Fruit fly (Drosophila melanogaster) S2 (cell line): Measurements from ENCODE around the gene Tnpo.

Source experiments
- CG8478 ChIP-seq: fragments of >200 bp; optimal IDR thresholded peaks from 2 replicates; lab custom pipeline; 2018
- CTCF ChIP-seq, 2 experiments: fragments of >200 bp; optimal IDR thresholded peaks; 2 replicates each; lab custom pipeline; 2018

Tnpo gene

DNA sequence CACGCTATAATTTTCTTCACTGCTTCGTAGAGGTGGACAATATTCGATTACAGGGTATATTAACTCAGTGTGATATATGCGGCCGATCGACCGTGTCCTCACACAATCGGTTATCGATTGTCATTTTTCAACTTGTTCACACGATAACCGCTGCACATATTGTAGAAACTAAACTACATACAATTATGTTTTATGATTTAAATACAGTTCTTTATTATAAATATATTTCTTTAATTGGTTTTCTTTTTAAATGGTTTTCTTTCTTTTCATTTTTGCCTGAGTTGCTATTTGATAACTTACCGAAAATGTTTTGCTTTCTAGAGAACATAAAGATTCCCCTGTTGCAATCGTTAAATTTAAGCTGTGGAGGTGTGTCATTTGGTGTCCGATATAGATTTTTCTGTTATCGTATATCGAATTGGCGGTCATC is 19.4 kb upstream of the Tnpo start, which contains the start of the genes fmt and CG7376:
Gene fmt (minus strand): TSS at position 55 of the 430 bp plus-strand sequence.
Gene CG7376 (plus strand): TSS at position 423 of the 430 bp plus-strand sequence.
- no peak for TF ChIP-seq CG8478 (lab: Kevin White, UChicago)
- TF ChIP-seq CTCF (optimal IDR thresholded peaks at IDR 0.05; lab: Kevin White, UChicago), result no peak

DNA sequence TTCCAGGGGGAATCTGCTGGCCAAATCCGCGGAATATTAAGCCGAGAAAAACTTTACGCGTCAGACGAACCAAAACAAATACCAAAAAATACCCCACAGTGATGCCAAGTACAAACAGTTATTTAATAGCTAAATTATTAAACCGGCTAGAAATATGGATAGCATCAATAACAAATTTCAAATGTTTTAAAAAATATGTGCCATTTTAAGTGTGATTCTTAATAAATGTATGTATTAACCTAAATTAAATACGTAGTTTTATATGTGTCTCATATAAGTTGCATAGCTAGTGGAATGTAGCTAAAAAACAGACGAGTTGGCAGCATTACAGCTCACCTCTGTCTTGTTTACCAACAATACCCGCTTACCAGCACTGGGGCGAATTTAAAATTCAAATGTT is 11.5 kb upstream of the Tnpo start, which contains the start of gene CG10274:
Gene CG10274 (minus strand): TSS at position 54 of the 400 bp plus-strand sequence.
- TF ChIP-seq CG8478 (lab: Kevin White, UChicago), result no peak
- no peak for TF ChIP-seq CTCF (optimal IDR thresholded peaks at IDR 0.05; lab: Kevin White, UChicago)

DNA sequence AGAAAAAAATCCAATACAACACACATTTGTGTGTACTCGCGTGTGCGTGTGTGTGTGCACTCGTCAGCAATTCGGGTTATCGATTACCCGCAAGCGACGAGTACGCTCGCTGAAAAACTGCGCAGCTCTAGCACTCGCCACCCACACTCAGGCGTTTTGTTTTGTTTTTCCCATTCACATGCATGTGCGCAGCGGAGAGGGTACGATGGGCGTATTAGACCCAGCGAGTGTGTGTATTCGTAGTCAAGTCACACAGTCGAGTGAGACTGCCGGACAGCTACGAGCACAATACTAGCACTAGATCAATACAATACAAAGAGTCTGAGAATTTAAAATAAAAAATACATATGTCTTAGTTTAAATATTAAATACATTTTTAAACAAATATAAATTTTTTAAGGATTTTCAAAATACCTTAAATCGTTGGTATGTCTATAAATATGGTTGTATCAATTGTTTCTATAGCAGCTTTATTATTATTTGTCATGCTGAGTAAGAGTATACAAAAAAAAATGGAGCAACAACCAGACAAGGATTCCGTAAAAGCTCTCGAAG is 8.3 kb upstream of the Tnpo start, which contains the start of the genes D19B and CG43293:
Gene D19B (minus strand): TSS at position 37 of the 555 bp plus-strand sequence.
Gene CG43293 (plus strand): TSS at position 306 of the 555 bp plus-strand sequence.
- TF ChIP-seq CTCF (optimal IDR thresholded peaks at IDR 0.05; lab: Kevin White, UChicago) (peak; percentile 30 to 53), CG8478 (lab: Kevin White, UChicago) (no peak)

DNA sequence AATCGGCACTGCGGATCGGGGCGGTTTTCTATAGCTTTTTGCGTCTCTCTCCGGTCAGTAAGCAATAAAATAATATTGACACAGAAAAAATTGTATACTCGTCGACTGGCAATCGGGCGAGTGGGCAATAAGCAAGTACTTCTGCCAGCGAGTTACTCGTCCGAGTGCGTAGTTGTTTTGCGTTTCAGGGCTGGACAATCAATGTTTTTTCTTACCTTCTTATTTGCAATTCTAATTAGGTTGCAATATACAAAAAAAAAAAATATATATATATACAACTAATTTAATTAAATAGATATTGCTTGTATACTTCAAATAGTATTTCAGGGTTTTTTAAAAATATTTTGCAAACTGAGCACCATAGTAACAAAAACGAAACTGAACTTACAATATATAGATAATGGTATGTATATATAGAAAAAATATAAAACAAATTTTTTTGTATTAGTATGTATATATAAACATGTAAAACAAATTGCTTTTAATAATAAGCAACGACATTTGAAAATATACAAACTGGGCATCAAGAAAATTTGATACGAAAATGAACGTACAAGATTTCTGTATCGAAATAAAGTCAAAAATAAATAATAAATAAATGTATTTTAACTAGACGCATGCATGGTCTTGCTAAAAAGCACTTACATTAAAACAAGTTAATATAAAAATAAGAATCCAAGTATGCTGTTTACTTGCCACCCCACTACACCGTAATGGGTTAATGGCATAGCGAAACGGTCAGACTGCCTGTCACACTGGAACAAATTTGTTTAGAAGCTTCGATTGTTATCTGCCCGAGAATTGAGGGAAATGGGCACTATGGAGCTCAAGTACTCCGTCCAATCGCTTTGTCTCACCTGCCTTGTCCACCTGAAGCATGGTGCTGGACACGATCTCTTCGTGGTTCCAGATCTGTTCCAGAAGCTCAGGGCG is 4.0 kb upstream of the Tnpo start, which contains the start of the genes D19A and CG7386:
Gene D19A (minus strand): TSS at position 129 of the 933 bp plus-strand sequence.
Gene CG7386 (plus strand): TSS at position 751 of the 933 bp plus-strand sequence.
- TF ChIP-seq CTCF (optimal IDR thresholded peaks at IDR 0.05; lab: Kevin White, UChicago) (no peak), CG8478 (lab: Kevin White, UChicago) (no peak)

DNA sequence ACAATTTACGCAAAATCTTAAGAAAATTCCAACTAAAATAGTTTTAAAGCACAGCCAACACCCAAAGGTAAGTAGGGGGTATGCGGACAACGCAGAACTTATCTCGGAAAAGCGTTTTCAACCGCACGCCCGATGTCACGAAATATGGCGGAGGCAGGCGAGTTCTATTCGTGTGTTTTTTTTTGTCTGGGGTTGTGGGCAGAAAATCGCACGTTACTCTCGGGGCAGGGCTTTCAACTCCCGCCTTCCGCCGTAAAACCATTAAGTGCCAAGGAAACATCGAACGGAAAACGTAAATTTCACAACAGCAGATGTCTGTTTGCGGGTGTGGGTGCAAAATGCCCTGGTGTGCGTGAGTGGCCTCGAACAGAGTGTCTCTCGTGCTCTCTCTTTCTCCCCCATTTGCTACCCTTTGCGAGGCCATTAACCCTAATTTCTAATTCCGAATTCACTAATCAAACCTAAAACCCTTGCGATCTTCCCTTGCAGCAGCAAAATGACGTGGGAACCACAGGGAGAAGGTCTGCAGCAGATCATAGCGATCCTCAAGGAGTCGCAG is 355 bp downstream of the Tnpo start:
- TF ChIP-seq CTCF (optimal IDR thresholded peaks at IDR 0.05; lab: Kevin White, UChicago) (no peak), CG8478 (lab: Kevin White, UChicago) (no peak)

DNA sequence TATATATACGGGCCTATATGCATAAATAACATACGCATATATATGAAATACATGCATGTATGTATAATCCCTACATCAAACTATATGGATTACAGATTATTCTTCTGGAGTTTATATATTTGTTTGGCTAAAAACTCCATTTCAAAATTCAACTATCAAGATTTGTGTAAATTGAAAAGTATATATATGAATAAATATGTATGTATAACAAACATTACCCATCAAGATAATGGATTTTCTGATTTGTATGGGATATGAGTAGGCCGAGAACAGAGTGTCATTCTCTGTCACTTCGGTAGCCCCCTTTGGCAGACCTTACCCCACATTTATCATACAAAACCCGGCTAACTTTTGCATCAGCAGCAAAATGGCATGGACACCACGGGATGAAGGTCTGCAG is 6.9 kb downstream of the Tnpo start, which contains the start of gene CG8219:
Gene CG8219 (plus strand): TSS at position 301 of the 400 bp plus-strand sequence.
- TF ChIP-seq CG8478 (lab: Kevin White, UChicago) (no peak), CTCF (optimal IDR thresholded peaks at IDR 0.05; lab: Kevin White, UChicago) (no peak)

DNA sequence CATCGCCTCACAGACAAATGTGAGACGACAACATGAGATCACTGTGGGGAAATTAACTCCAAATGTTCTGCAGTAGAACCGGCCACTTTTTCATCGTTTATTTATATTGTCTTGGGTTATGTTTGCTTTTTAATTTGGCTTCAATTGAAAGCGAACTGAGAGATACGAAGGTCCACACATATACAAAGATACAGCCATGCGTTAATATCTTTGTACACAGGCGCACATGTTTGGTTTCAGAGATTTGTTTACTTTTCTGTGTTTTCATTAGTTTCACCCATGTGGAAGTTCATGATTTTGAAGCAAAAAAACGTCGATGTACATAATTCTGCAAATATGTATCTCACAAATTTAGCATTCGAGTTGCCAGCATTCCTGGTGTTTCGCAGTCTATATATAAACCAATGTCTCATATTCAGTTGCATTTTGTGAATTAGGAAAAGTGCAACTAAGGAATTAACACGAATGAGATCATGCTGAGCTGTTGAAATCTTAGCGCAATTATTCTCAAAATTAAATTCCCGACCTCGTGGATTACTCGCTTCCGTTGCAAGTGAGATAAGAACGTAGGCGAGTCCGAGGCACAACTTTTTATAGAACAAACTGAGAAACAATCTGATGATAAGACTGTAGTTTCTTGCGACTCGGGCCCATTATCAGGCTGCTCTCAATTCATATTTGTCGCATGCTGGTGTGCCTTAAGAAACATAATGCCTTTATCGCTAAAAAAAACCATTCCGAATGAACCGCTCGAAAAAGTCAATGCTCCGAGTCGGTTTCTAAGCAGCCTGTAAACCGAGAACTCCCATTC is 22.9 kb downstream of the Tnpo start:
- no peak for TF ChIP-seq CTCF (optimal IDR thresholded peaks at IDR 0.05; lab: Kevin White, UChicago)
- TF ChIP-seq CG8478 (lab: Kevin White, UChicago), result no peak

DNA sequence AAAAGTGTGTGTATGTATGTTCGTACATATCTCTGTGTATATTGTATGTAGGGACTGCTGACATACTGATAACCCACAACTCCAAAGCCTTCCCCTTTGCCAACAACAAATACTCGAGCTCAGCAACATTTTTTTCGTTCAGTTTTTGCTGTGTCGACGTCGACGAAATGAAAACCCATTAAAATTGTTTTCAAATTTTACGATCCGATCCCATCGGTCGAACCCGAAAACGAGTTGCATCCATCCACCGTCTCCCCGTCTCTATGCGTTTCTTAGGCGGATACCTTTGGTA is 23.5 kb downstream of the Tnpo start:
- TF ChIP-seq CG8478 (lab: Kevin White, UChicago), result no peak
- no peak for TF ChIP-seq CTCF (optimal IDR thresholded peaks at IDR 0.05; lab: Kevin White, UChicago)

DNA sequence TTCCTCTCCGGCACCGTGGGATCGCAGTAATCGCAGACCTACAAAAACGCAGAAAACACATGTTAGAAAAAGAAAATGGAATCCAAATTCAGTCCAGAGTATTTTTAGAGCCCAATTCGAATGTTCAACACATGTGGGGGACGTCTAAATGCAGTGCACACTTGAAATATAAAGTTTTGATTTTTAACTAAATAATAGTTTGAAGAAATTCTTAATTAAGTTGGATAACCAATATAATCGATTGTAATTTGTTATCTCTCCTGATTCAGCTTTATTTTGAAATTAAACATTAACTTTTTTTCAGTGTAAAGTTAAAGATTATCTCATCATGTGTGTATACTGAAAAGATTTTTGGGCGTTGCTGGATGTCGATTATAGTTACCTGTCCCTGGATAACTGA is 23.9 kb downstream of the Tnpo start:
- TF ChIP-seq CTCF (optimal IDR thresholded peaks at IDR 0.05; lab: Kevin White, UChicago) (no peak), CG8478 (lab: Kevin White, UChicago) (no peak)

DNA sequence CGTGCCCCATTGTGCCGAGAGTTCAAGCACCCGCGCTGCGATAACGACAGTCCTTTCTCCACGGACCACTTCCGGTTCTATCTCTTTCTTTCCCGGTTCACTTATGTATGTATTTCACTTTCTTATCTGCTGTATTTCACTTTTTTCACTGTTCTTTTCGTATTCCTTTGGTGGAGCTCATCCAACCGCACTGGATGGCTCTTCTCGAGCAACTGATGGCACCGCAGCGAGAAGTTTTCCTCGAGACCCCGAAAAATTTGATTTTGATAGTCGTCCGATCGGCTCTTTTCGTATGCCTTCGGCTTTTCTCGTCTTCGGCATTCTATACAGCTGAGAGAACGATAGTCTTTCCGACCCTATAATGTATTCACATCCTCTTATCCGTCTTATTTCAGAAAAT is 24.5 kb downstream of the Tnpo start, which contains the start of gene LanA:
Gene LanA (minus strand): TSS at position 217 of the 400 bp plus-strand sequence.
- TF ChIP-seq CG8478 (lab: Kevin White, UChicago) (no peak), CTCF (optimal IDR thresholded peaks at IDR 0.05; lab: Kevin White, UChicago) (peak in 1 of 2 experiments; percentile 11)

DNA sequence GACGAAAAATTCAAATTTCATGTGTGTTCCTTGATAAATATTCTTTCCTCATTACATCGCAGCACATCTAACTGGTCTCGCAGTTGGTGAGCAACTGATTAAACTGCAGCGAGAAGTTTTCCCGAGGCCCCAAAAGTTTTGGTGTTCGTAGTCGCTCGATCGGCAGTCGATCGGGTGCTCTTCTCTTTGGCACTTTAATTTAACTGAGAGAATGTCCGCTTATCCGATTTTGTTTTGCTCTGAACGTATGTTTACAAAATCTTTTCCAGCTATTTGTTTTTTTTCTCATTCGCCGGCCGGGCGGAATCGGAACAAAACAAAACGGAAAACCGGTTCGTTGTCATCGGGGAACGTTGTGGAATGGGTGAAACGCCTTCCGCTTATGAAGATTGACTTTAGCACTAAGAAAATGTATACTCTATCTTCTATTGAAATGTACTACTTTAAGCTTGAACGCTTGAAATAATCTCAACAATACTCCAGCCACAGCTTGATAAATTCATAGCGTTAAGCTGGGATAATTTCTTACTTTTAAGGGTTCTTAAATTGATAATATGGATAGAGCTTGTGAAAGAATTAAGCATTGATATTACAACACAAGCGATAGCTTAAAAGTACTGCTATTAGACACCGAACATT is 25.4 kb downstream of the Tnpo start:
- no peak for TF ChIP-seq CTCF (optimal IDR thresholded peaks at IDR 0.05; lab: Kevin White, UChicago)
- TF ChIP-seq CG8478 (lab: Kevin White, UChicago), result no peak

DNA sequence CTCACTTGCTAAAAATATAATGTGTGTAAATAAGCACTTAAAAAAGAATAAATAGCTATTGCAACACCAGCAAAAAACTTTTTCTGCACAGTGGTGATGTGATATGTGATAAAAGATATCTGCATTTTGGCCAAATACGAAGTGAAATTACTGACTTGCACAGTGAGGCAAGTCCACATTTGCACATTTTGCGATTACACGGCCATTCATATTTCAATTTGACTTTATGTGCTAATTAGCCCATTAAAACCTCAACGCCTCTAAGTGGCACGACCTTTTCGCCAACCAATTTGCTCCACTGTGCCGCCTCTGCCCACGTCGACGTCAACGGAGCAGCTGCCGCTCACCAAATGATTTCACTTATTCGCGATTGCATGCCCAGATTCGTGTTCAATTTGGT is 26.9 kb downstream of the Tnpo start, which contains the start of gene CG33946:
Gene CG33946 (plus strand): TSS at position 392 of the 400 bp plus-strand sequence.
- TF ChIP-seq CTCF (optimal IDR thresholded peaks at IDR 0.05; lab: Kevin White, UChicago) (no peak), CG8478 (lab: Kevin White, UChicago) (no peak)

DNA sequence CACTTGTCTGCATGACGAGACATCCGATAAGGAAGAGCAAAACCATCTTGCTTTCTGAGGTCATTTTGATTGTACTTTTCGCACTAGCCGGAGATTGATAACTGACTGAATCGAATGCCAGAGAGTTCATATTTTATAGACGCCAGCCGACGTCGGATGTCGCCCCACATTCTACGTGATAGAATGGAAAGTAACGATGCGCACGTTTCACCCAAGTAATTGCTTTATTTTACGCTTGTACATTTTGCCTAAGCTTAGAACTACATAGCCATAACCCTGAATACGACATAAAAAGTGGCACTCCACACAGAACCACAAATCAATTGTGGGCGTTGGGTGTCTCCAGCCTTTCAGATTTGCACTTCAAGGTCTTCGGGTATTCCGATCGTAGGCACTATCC is 39.0 kb downstream of the Tnpo start, which contains the start of gene CG13299:
Gene CG13299 (minus strand): TSS at position 101 of the 400 bp plus-strand sequence.
- TF ChIP-seq CTCF (optimal IDR thresholded peaks at IDR 0.05; lab: Kevin White, UChicago), result no peak
